Fruit fly (Drosophila melanogaster): Measurements from ENCODE around the gene CG12984.
A peak's percentile ranks its signal among the peaks of the same experiment; 100 is the strongest.

Gene CG12984

dm6 chr3L:20944180-20944579 lies 47.3 kb upstream of the CG12984 start (continued):
- TF ChIP-seq CG34422 (GFP tag; IDR thresholded peaks at IDR 0.05) (no peak), croc (GFP tag; conservative IDR thresholded peaks at IDR 0.05) (no peak), MESR4 (GFP tag; optimal IDR thresholded peaks at IDR 0.05) (no peak), CG17385 (GFP tag; optimal IDR thresholded peaks at IDR 0.05) (no peak), Dfd (GFP tag; optimal IDR thresholded peaks at IDR 0.05) (no peak), CG32532 (GFP tag; IDR thresholded peaks at IDR 0.05) (no peak), kay (GFP tag; optimal IDR thresholded peaks at IDR 0.05) (no peak), dimm (GFP tag; IDR thresholded peaks at IDR 0.05) (no peak), CG12219 (GFP tag; optimal IDR thresholded peaks at IDR 0.05) (peak; percentile 25), CG31365 (tag; optimal IDR thresholded peaks at IDR 0.05) (peak; percentile 9), CG33557 (GFP tag; optimal IDR thresholded peaks at IDR 0.05) (peak; percentile 73), CG6689 (GFP tag; IDR thresholded peaks at IDR 0.05) (no peak), CG11504 (tag; optimal IDR thresholded peaks at IDR 0.05) (no peak), ab (GFP tag; optimal IDR thresholded peaks at IDR 0.05) (no peak), eyg (GFP tag; optimal IDR thresholded peaks at IDR 0.05) (no peak), CG8944 (GFP tag; optimal IDR thresholded peaks at IDR 0.05) (no peak), HLHmδ (GFP tag; optimal IDR thresholded peaks at IDR 0.05) (peak; percentile 35), zfh2 (GFP tag; optimal IDR thresholded peaks at IDR 0.05) (no peak), Gug (GFP tag; IDR thresholded peaks at IDR 0.05) (no peak), pb (GFP tag; optimal IDR thresholded peaks at IDR 0.05) (peak; percentile 15), z (GFP tag; IDR thresholded peaks at IDR 0.05) (no peak), CG4424 (GFP tag; optimal IDR thresholded peaks at IDR 0.05) (no peak), chinmo (GFP tag; IDR thresholded peaks at IDR 0.05; ENCODE audit: partially characterized antibody) (no peak), exex (tag; optimal IDR thresholded peaks at IDR 0.05) (no peak), Myb (GFP tag; optimal IDR thresholded peaks at IDR 0.05) (no peak), gfzf (GFP tag; optimal IDR thresholded peaks at IDR 0.05) (no peak), Atf-2 (GFP tag; optimal IDR thresholded peaks at IDR 0.05) (no peak), Pdp1 (GFP tag; optimal IDR thresholded peaks at IDR 0.05) (no peak), CG6272 (GFP tag; IDR thresholded peaks at IDR 0.05) (no peak), HHEX (GFP tag; optimal IDR thresholded peaks at IDR 0.05) (peak; percentile 27), CG8478 (optimal IDR thresholded peaks at IDR 0.05) (no peak), CG15011 (GFP tag; optimal IDR thresholded peaks at IDR 0.05) (no peak), Xbp1 (GFP tag; optimal IDR thresholded peaks at IDR 0.05) (no peak), CG18764 (GFP tag; optimal IDR thresholded peaks at IDR 0.05) (no peak), dm (GFP tag; optimal IDR thresholded peaks at IDR 0.05) (no peak), CG7271 (tag; optimal IDR thresholded peaks at IDR 0.05) (no peak), lab (GFP tag; optimal IDR thresholded peaks at IDR 0.05) (peak; percentile 8), danr (GFP tag; IDR thresholded peaks at IDR 0.05) (no peak), ara (GFP tag; IDR thresholded peaks at IDR 0.05) (peak; percentile 43; the same call in 1 of the 2 replicates), lbe (GFP tag; optimal IDR thresholded peaks at IDR 0.05) (no peak), CG2129 (GFP tag; IDR thresholded peaks at IDR 0.05; ENCODE audit: partially characterized antibody) (no peak), ewg (GFP tag; optimal IDR thresholded peaks at IDR 0.05) (no peak), Bgb (GFP tag; IDR thresholded peaks at IDR 0.05; ENCODE audit: partially characterized antibody) (no peak), Blimp-1 (GFP tag; optimal IDR thresholded peaks at IDR 0.05) (peak; percentile 4), nerfin-2 (GFP tag; IDR thresholded peaks at IDR 0.05; ENCODE audit: partially characterized antibody) (no peak), pita (GFP tag; optimal IDR thresholded peaks at IDR 0.05) (no peak), CG5245 (GFP tag; optimal IDR thresholded peaks at IDR 0.05) (no peak), toy (GFP tag; IDR thresholded peaks at IDR 0.05) (no peak), sr (GFP tag; IDR thresholded peaks at IDR 0.05) (0 out of 3 replicates have a peak, but pooled peaks have one; percentile 30), fd96Cb (tag; optimal IDR thresholded peaks at IDR 0.05) (no peak), CG10321 (GFP tag; IDR thresholded peaks at IDR 0.05) (no peak), ssp (GFP tag; IDR thresholded peaks at IDR 0.05) (no peak)
